Fruit fly (Drosophila melanogaster) whole organism, embryonic: ENCODE results near the gene CG2444.

Experiments used
- Abd-B ChIP-seq: fragments of 200-800 bp; sonication (Bioruptor generic); optimal IDR thresholded peaks from 2 replicates; lab custom pipeline; 2018; ENCODE audit warnings: missing biosample characterization, mild to moderate bottlenecking, missing genetic modification characterization, moderate library complexity
- Antp ChIP-seq: fragments of 200-800 bp; sonication (Bioruptor generic); optimal IDR thresholded peaks from 3 replicates; lab custom pipeline; 2016; ENCODE audit warnings: missing biosample characterization, missing genetic modification characterization
- Bgb ChIP-seq: fragments of 200-800 bp; sonication (Bioruptor generic); IDR thresholded peaks from 2 replicates; pipeline ENCODE4 v1.3.6; 2022; ENCODE audit warnings: missing biosample characterization, missing genetic modification characterization; ENCODE audit not compliant: partially characterized antibody
- C15 ChIP-seq: fragments of 200-800 bp; sonication (Bioruptor generic); IDR thresholded peaks from 3 replicates; pipeline ENCODE4 v1.3.6; 2022; ENCODE audit warnings: missing biosample characterization, missing genetic modification characterization
- CG10209 ChIP-seq: fragments of 200-800 bp; sonication (Bioruptor generic); optimal IDR thresholded peaks from 3 replicates; lab custom pipeline; 2017; ENCODE audit warnings: missing biosample characterization, mild to moderate bottlenecking, missing genetic modification characterization, missing genetic modification reagents
- CG10462 ChIP-seq: fragments of 200-800 bp; sonication (Bioruptor generic); optimal IDR thresholded peaks from 2 replicates; lab custom pipeline; 2016; ENCODE audit warnings: missing biosample characterization, missing genetic modification characterization
- CG10654 ChIP-seq: fragments of 200-800 bp; sonication (Bioruptor generic); optimal IDR thresholded peaks from 2 replicates; lab custom pipeline; 2016; ENCODE audit warnings: missing biosample characterization, missing genetic modification characterization
- CG11696 ChIP-seq: fragments of 200-800 bp; sonication (Bioruptor generic); IDR thresholded peaks from 2 replicates; pipeline ENCODE4 v1.3.6; 2022; ENCODE audit warnings: missing biosample characterization, missing genetic modification characterization
- CG14860 ChIP-seq: fragments of 200-800 bp; sonication (Bioruptor generic); IDR thresholded peaks from 3 replicates; pipeline ENCODE4 v1.3.6; 2022; ENCODE audit warnings: missing biosample characterization, missing genetic modification characterization; ENCODE audit not compliant: partially characterized antibody
- CG17829 ChIP-seq: fragments of 200-800 bp; optimal IDR thresholded peaks from 2 replicates; lab custom pipeline; 2019; ENCODE audit warnings: missing biosample characterization, mild to moderate bottlenecking, missing genetic modification characterization, moderate library complexity
- CG18599 ChIP-seq: fragments of 200-800 bp; sonication (Bioruptor generic); optimal IDR thresholded peaks from 3 replicates; lab custom pipeline; 2017; ENCODE audit warnings: missing biosample characterization, missing genetic modification characterization, mild to moderate bottlenecking, moderate library complexity, missing genetic modification reagents
- CG2202 ChIP-seq: fragments of 200-800 bp; sonication (Bioruptor generic); optimal IDR thresholded peaks from 2 replicates; lab custom pipeline; 2018; ENCODE audit warnings: missing biosample characterization, mild to moderate bottlenecking, missing genetic modification characterization
- CG3163 ChIP-seq: fragments of 200-800 bp; sonication (Bioruptor generic); optimal IDR thresholded peaks from 3 replicates; lab custom pipeline; 2016; ENCODE audit warnings: missing biosample characterization, missing genetic modification characterization
- CG42726 ChIP-seq: fragments of 200-800 bp; sonication (Bioruptor generic); IDR thresholded peaks from 2 replicates; pipeline ENCODE4 v1.3.6; 2022; ENCODE audit warnings: missing biosample characterization, missing genetic modification characterization; ENCODE audit not compliant: partially characterized antibody
- CG6689 ChIP-seq: fragments of 200-800 bp; sonication (Bioruptor generic); IDR thresholded peaks from 2 replicates; pipeline ENCODE4 v1.3.6; 2022; ENCODE audit warnings: missing biosample characterization, missing genetic modification characterization
- CG6765 ChIP-seq: fragments of 200-800 bp; sonication (Bioruptor generic); optimal IDR thresholded peaks from 3 replicates; lab custom pipeline; 2017; ENCODE audit warnings: missing biosample characterization, mild to moderate bottlenecking, missing genetic modification characterization
- CG8281 ChIP-seq: fragments of 200-800 bp; sonication (Bioruptor generic); optimal IDR thresholded peaks from 2 replicates; lab custom pipeline; 2018; ENCODE audit warnings: missing biosample characterization, mild to moderate bottlenecking, missing genetic modification characterization, moderate library complexity
- CG9876 ChIP-seq: fragments of 200-800 bp; sonication (Bioruptor generic); optimal IDR thresholded peaks from 2 replicates; lab custom pipeline; 2016; ENCODE audit warnings: missing biosample characterization, missing genetic modification characterization
- D ChIP-seq, 2 experiments: fragments of 200-800 bp in 1 of 2; fragments of >200 bp in 1 of 2; sonication (Bioruptor generic) in 1 of 2; optimal IDR thresholded peaks; 2 replicates in 1 of 2; 3 replicates in 1 of 2; lab custom pipeline; 2017; ENCODE audit warnings: mild to moderate bottlenecking in 1 of 2, missing biosample characterization in 1 of 2, missing genetic modification characterization in 1 of 2, missing genetic modification reagents in 1 of 2
- Dbx ChIP-seq: fragments of 200-800 bp; sonication (Bioruptor generic); IDR thresholded peaks from 3 replicates; pipeline ENCODE4 v1.3.6; 2022; ENCODE audit warnings: missing biosample characterization, missing genetic modification characterization
- Deaf1 ChIP-seq: fragments of 200-800 bp; optimal IDR thresholded peaks from 3 replicates; lab custom pipeline; 2019; ENCODE audit warnings: missing biosample characterization, mild to moderate bottlenecking, missing genetic modification characterization, moderate library complexity
- Drgx ChIP-seq: fragments of 200-800 bp; sonication (Bioruptor generic); IDR thresholded peaks from 2 replicates; pipeline ENCODE4 v1.3.6; 2022; ENCODE audit warnings: missing biosample characterization, missing genetic modification characterization
- Elba2 ChIP-seq: fragments of 200-800 bp; sonication (Bioruptor generic); optimal IDR thresholded peaks from 3 replicates; lab custom pipeline; 2016; ENCODE audit warnings: missing biosample characterization, missing genetic modification characterization
- Ets97D ChIP-seq: fragments of 200-800 bp; sonication (Bioruptor generic); optimal IDR thresholded peaks from 3 replicates; lab custom pipeline; 2016; ENCODE audit warnings: missing biosample characterization, missing genetic modification characterization
- HHEX ChIP-seq: fragments of 200-800 bp; sonication (Bioruptor generic); optimal IDR thresholded peaks from 3 replicates; lab custom pipeline; 2017; ENCODE audit warnings: missing biosample characterization, mild to moderate bottlenecking, missing genetic modification characterization, missing genetic modification reagents
- PHDP ChIP-seq: fragments of 200-800 bp; sonication (Bioruptor generic); optimal IDR thresholded peaks from 3 replicates; lab custom pipeline; 2018; ENCODE audit warnings: missing biosample characterization, mild to moderate bottlenecking, missing genetic modification characterization, moderate library complexity
- Ravus ChIP-seq: fragments of 200-800 bp; sonication (Bioruptor generic); IDR thresholded peaks from 2 replicates; pipeline ENCODE4 v1.3.6; 2022; ENCODE audit warnings: missing biosample characterization, missing genetic modification characterization
- Taf1 ChIP-seq: fragments of 200-800 bp; sonication (Bioruptor generic); IDR thresholded peaks from 2 replicates; pipeline ENCODE4 v1.3.6; 2022; ENCODE audit warnings: missing biosample characterization, missing genetic modification characterization
- Usf ChIP-seq: fragments of 200-800 bp; sonication (Bioruptor generic); optimal IDR thresholded peaks from 2 replicates; lab custom pipeline; 2017; ENCODE audit warnings: missing genotype, missing biosample characterization, missing genetic modification characterization
- bab2 ChIP-seq: fragments of 200-800 bp; sonication (Bioruptor generic); optimal IDR thresholded peaks from 2 replicates; lab custom pipeline; 2016; ENCODE audit warnings: missing biosample characterization, missing genetic modification characterization
- bcd ChIP-seq: fragments of 200-800 bp; sonication (Bioruptor generic); optimal IDR thresholded peaks from 2 replicates; lab custom pipeline; 2017; ENCODE audit warnings: missing biosample characterization, mild to moderate bottlenecking, missing genetic modification characterization
- croc ChIP-seq: fragments of 200-800 bp; sonication (Bioruptor generic); conservative IDR thresholded peaks from 3 replicates; pipeline ENCODE4 v1.3.6; 2022; ENCODE audit warnings: missing biosample characterization, missing genetic modification characterization
- disco-r ChIP-seq: fragments of 200-800 bp; sonication (Bioruptor generic); optimal IDR thresholded peaks from 2 replicates; lab custom pipeline; 2016; ENCODE audit warnings: missing biosample characterization, missing genetic modification characterization
- emc ChIP-seq: fragments of 200-800 bp; sonication (Bioruptor generic); optimal IDR thresholded peaks from 2 replicates; lab custom pipeline; 2016; ENCODE audit warnings: missing biosample characterization, missing genetic modification characterization
- gce ChIP-seq: fragments of 200-800 bp; sonication (Bioruptor generic); IDR thresholded peaks from 3 replicates; pipeline ENCODE4 v1.3.6; 2022; ENCODE audit warnings: missing biosample characterization, missing genetic modification characterization
- lmd ChIP-seq: fragments of 200-800 bp; sonication (Bioruptor generic); IDR thresholded peaks from 2 replicates; pipeline ENCODE4 v1.3.6; 2022; ENCODE audit warnings: missing biosample characterization, missing genetic modification characterization
- nom ChIP-seq: fragments of 200-800 bp; sonication (Bioruptor generic); optimal IDR thresholded peaks from 2 replicates; lab custom pipeline; 2017; ENCODE audit warnings: missing biosample characterization, missing genetic modification characterization, mild to moderate bottlenecking, moderate library complexity, missing genetic modification reagents
- pan ChIP-seq, 4 experiments: fragments of >200 bp in 3 of 4; fragments of 200-800 bp in 1 of 4; sonication (Bioruptor generic) in 1 of 4; optimal IDR thresholded peaks in 3 of 4; IDR thresholded peaks in 1 of 4; 2 replicates each; pipeline versions ENCODE4 v1.3.6 to Lab custom; 2017 to 2022; ENCODE audit warnings: missing biosample characterization in 2 of 4, missing genetic modification characterization in 2 of 4, mixed read lengths in 1 of 4
- peb ChIP-seq: fragments of 200-800 bp; sonication (Bioruptor generic); IDR thresholded peaks from 2 replicates; pipeline ENCODE4 v1.3.6; 2022; ENCODE audit warnings: missing biosample characterization, missing genetic modification characterization
- pfk ChIP-seq: fragments of 200-800 bp; sonication (Bioruptor generic); optimal IDR thresholded peaks from 2 replicates; lab custom pipeline; 2018; ENCODE audit warnings: missing biosample characterization, mild to moderate bottlenecking, missing genetic modification characterization, moderate library complexity
- repo ChIP-seq: fragments of 200-800 bp; sonication (Bioruptor generic); optimal IDR thresholded peaks from 2 replicates; lab custom pipeline; 2016; ENCODE audit warnings: missing biosample characterization, missing genetic modification characterization
- ro ChIP-seq: fragments of 200-800 bp; sonication (Bioruptor generic); IDR thresholded peaks from 2 replicates; pipeline ENCODE4 v1.3.6; 2022; ENCODE audit warnings: missing biosample characterization, missing genetic modification characterization
- seq ChIP-seq: fragments of 200-800 bp; sonication (Bioruptor generic); IDR thresholded peaks from 2 replicates; pipeline ENCODE4 v1.3.6; 2022; ENCODE audit warnings: missing biosample characterization, missing genetic modification characterization
- sim ChIP-seq: fragments of 200-800 bp; sonication (Bioruptor generic); IDR thresholded peaks from 2 replicates; pipeline ENCODE4 v1.3.6; 2022; ENCODE audit warnings: missing biosample characterization, missing genetic modification characterization
- slbo ChIP-seq: fragments of 200-800 bp; sonication (Bioruptor generic); IDR thresholded peaks from 2 replicates; pipeline ENCODE4 v1.3.6; 2022; ENCODE audit warnings: missing biosample characterization, missing genetic modification characterization
- sob ChIP-seq: fragments of 200-800 bp; sonication (Bioruptor generic); IDR thresholded peaks from 2 replicates; pipeline ENCODE4 v1.3.6; 2022; ENCODE audit warnings: missing biosample characterization, missing genetic modification characterization
- stwl ChIP-seq: fragments of 200-800 bp; sonication (Bioruptor generic); optimal IDR thresholded peaks from 3 replicates; lab custom pipeline; 2018; ENCODE audit warnings: missing biosample characterization, mild to moderate bottlenecking, missing genetic modification characterization, moderate library complexity
- tx ChIP-seq: fragments of 200-800 bp; sonication (Bioruptor generic); optimal IDR thresholded peaks from 2 replicates; lab custom pipeline; 2016; ENCODE audit warnings: missing biosample characterization, missing genetic modification characterization
- unpg ChIP-seq: fragments of 200-800 bp; sonication (Bioruptor generic); optimal IDR thresholded peaks from 3 replicates; lab custom pipeline; 2018; ENCODE audit warnings: missing biosample characterization, mild to moderate bottlenecking, missing genetic modification characterization, moderate library complexity

The CG2444 gene

DNA sequence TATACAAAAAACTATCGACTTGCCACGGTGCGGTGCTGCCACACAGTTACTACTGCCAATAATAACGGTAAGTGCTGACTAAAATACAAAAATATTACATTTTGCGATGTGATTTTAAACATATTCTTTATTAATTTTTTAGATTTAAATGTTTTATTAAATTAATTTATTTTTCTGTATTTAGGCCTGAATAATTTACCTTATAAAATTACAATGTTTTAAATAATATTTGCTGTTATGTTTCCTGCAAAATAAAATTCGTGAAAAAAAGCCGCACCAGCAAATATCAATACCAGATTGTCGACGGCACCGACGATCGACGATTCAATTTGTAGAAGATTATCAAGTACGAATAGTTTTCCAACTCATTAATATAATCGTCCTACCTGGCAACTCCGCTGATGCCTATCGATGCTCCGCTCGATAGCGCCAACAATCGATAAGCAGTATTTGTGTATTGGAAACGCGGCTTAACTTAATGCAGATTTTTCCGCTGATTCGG lies 26.5 kb downstream of the CG2444 start, which contains the start of the genes Vlet and bif (continued):
- TF ChIP-seq Usf (GFP tag; lab: Kevin White, UChicago) = no peak
- peak; percentile 29 for TF ChIP-seq tx
- TF ChIP-seq ro = no peak
- no peak for TF ChIP-seq Drgx (GFP tag; lab: Robert Waterston, UW)
- TF ChIP-seq sob (GFP tag; lab: Robert Waterston, UW) = 0 out of 2 replicates have a peak, but pooled peaks have one; percentile 42
- TF ChIP-seq bab2 (GFP tag; lab: Kevin White, UChicago) = no peak
- peak; percentile 65 for TF ChIP-seq bcd (GFP tag; lab: Kevin White, UChicago)
- TF ChIP-seq slbo (GFP tag; lab: Robert Waterston, UW) = peak; percentile 74
- peak; percentile 44 for TF ChIP-seq CG10462 (GFP tag; lab: Kevin White, UChicago)
- no peak for TF ChIP-seq C15
- peak; percentile 28 for TF ChIP-seq CG6765 (GFP tag; lab: Kevin White, UChicago)
- peak; percentile 69 for TF ChIP-seq Abd-B (GFP tag; lab: Kevin White, UChicago)
- peak; percentile 31 for TF ChIP-seq CG8281 (tag; lab: Kevin White, UChicago)
- peak; percentile 49 for TF ChIP-seq Antp (GFP tag; lab: Kevin White, UChicago)
- peak; percentile 25 for TF ChIP-seq Ets97D (GFP tag; lab: Kevin White, UChicago)
- no peak for TF ChIP-seq Elba2 (GFP tag; lab: Kevin White, UChicago)
- no peak for TF ChIP-seq sim (GFP tag; lab: Robert Waterston, UW)
- peak; percentile 23; the same call in 2 of the 3 replicates for TF ChIP-seq croc (GFP tag; lab: Robert Waterston, UW)
- TF ChIP-seq emc = no peak
- peak; percentile 56 for TF ChIP-seq unpg (GFP tag; lab: Kevin White, UChicago)
- TF ChIP-seq Dbx (GFP tag; lab: Robert Waterston, UW) = 0 out of 3 replicates have a peak, but pooled peaks have one; percentile 48
- TF ChIP-seq peb = no peak
- peak; percentile 60 for TF ChIP-seq lmd (GFP tag; lab: Robert Waterston, UW)
- peak; percentile 16 for TF ChIP-seq CG3163
- peak; percentile 61 for TF ChIP-seq Bgb (GFP tag; lab: Robert Waterston, UW)
- no peak for TF ChIP-seq pan (optimal IDR thresholded peaks at IDR 0.05; lab: Kevin White, UChicago)
- TF ChIP-seq pan (GFP tag; optimal IDR thresholded peaks at IDR 0.05 in 1 of 2, IDR thresholded peaks at IDR 0.05 in 1 of 2) = peak in 1 of 2 experiments; percentile 49
- peak; percentile 71 for TF ChIP-seq CG18599 (GFP tag; lab: Kevin White, UChicago)
- TF ChIP-seq Taf1 (GFP tag; lab: Robert Waterston, UW) = no peak
- no peak for TF ChIP-seq Ravus (GFP tag; lab: Robert Waterston, UW)
- TF ChIP-seq disco-r (GFP tag; lab: Kevin White, UChicago) = no peak
- TF ChIP-seq CG14860 = peak; percentile 52; the same call in 1 of the 3 replicates
- TF ChIP-seq stwl (tag; lab: Kevin White, UChicago) = peak; percentile 48
- TF ChIP-seq pfk (GFP tag; lab: Kevin White, UChicago) = no peak
- peak; percentile 35; the same call in 1 of the 2 replicates for TF ChIP-seq CG42726 (GFP tag; lab: Robert Waterston, UW)
- TF ChIP-seq gce (GFP tag; lab: Robert Waterston, UW) = no peak
- TF ChIP-seq seq (GFP tag; lab: Robert Waterston, UW) = peak; percentile 50; the same call in 1 of the 2 replicates
- TF ChIP-seq PHDP (tag; lab: Kevin White, UChicago) = peak; percentile 60
- no peak for TF ChIP-seq CG11696
- TF ChIP-seq HHEX (GFP tag; lab: Kevin White, UChicago) = peak; percentile 52
- no peak for TF ChIP-seq CG9876
- no peak for TF ChIP-seq CG2202 (tag; lab: Kevin White, UChicago)
- TF ChIP-seq repo (GFP tag; lab: Kevin White, UChicago) = no peak
- TF ChIP-seq CG6689 (GFP tag; lab: Robert Waterston, UW) = peak; percentile 49
- no peak for TF ChIP-seq nom (GFP tag; lab: Kevin White, UChicago)
- no peak for TF ChIP-seq Deaf1 (tag; lab: Kevin White, UChicago)
- TF ChIP-seq CG17829 = peak; percentile 69
- TF ChIP-seq CG10209 (GFP tag; lab: Kevin White, UChicago) = peak; percentile 50
- no peak for TF ChIP-seq D (optimal IDR thresholded peaks at IDR 0.05; lab: Kevin White, UChicago)
- TF ChIP-seq D (GFP tag; optimal IDR thresholded peaks at IDR 0.05; lab: Kevin White, UChicago) = peak; percentile 44
- TF ChIP-seq CG10654 (GFP tag; lab: Kevin White, UChicago) = peak; percentile 32
